Worm (Caenorhabditis elegans) whole organism, L1 larva: ENCODE measurements around the gene T05G5.4.

Experiments used
- ama-1 ChIP-seq: fragments of 150-350 bp; optimal IDR thresholded peaks from 2 replicates; lab custom pipeline; 2014
- dsc-1 ChIP-seq: sonication (generic microtip); optimal IDR thresholded peaks from 2 replicates; lab custom pipeline; 2016; ENCODE audit warnings: mild to moderate bottlenecking, missing genetic modification characterization, missing compliant biosample characterization
- fos-1 ChIP-seq: fragments of 150-350 bp; optimal IDR thresholded peaks from 2 replicates; lab custom pipeline; 2014; ENCODE audit warnings: missing biosample characterization, missing genetic modification characterization
- pqm-1 ChIP-seq: sonication (generic microtip); optimal IDR thresholded peaks from 3 replicates; lab custom pipeline; 2017; ENCODE audit warnings: missing biosample characterization, missing genetic modification characterization
- unc-130 ChIP-seq: fragments of 150-350 bp; optimal IDR thresholded peaks from 2 replicates; lab custom pipeline; 2017; ENCODE audit warnings: missing biosample characterization, missing genetic modification characterization, inconsistent platforms
- unc-62 ChIP-seq: fragments of 150-350 bp; optimal IDR thresholded peaks from 2 replicates; lab custom pipeline; 2014; ENCODE audit warnings: missing biosample characterization, missing genetic modification reagents, missing genetic modification characterization

DNA sequence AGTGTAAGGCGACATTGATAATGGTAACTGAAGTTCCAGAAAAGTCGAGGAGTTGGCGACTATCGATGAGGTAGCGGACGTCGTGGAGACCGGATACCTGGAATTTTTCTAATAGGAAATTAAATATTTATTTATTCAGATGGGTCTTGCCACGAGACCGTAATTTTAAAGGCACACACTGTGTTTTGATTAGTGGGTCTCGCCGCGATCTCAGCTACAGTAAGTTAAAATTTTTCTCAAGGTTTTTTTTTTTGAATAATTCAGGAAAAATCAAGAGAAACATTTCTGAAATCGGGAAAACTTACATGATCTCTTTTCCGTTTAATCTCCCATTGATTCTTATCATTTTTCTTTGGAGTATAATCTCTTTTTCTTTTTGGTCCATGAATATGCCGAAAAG is 30.3 kb downstream of the T05G5.4 start:
- TF ChIP-seq ama-1 (no peak), fos-1 (no peak), dsc-1 (tag; lab: Kevin White, UChicago) (no peak), unc-62 (no peak), pqm-1 (no peak), unc-130 (tag; lab: Kevin White, UChicago) (no peak)
